Fruit fly (Drosophila melanogaster) ovary, adult (tissue): ENCODE data around the gene CG43246.

ENCODE experiments used
- CG17801 ChIP-seq: fragments of 200-800 bp; optimal IDR thresholded peaks from 2 replicates; lab custom pipeline; 2019; ENCODE audit warnings: missing biosample characterization, mild to moderate bottlenecking, missing genetic modification characterization, moderate library complexity; ENCODE audit not compliant: partially characterized antibody

CG43246 gene

DNA sequence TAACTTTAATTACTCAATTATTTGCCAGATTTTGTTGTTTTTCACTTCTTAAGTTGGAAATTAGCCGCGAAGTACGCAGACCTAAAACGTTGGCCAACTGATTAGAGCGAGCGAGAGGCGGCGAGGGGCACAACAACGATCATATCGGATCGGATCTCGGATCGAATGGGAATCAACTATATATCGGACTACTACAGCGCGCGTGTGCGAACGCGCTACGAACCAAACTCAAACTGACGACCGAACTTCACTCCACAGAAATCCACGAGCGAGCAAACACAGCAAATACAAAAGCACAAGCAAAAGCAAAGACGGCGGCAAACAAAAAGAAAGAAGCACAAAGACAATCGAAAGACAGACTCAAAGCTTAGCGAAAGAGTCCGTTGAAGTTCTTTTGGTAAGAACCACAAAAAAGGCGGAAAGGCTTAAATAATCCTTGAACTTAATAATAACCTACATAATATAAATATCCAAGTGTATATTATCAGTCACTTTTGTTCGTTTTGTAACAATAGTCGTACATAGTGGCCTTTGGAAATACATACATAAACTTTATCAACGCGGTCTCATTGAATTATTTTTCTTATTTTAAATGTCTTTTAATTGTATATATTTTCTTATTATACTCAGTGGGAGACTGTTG lies at the start of gene CG43246, which contains the start of gene bbg:
Gene CG43246, plus strand, starts transcription at position 593 of the 643 bp plus-strand sequence.
Gene bbg, minus strand, starts transcription at position 235 of the 643 bp plus-strand sequence.
- TF ChIP-seq CG17801 (GFP tag; lab: Kevin White, UChicago) = no peak

DNA sequence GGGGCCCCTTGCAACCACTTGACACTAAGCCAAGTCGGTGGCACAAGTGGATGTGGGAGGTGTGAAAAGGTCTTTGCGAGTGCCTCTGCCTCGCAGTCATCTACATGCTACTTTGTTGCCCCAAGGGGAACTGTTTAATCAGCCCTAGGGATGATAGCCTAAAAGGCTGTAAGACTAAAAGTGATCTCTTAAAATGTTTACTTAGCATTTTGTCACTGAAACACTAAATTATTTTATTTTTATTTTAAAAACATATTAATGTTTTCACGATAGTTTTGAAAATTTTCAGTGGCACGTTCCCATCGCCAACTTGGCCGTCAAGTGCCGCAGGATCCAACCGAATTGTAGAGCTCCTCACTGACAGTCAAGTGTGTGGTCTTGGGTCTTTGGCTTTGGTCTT lies 39.0 kb upstream of the CG43246 start:
- no peak for TF ChIP-seq CG17801 (GFP tag; lab: Kevin White, UChicago)

DNA sequence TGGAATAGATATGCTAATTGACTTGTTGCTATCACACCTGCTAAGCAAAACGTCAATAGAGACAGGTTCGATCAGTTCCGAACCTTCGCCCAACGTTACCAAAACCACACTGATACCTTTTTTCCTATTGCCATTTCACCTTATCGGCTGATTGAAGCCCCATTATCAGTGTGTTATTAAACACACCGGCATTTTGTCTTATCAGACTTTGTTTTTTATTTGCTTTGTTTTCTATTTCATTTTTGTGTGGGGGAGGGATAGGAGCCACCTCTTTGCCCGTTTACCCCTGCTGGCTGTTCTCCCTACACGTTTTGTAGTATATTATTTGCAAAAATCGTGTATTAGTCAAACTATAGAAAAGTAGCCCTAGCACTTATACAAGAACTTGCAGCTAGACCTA lies 26.5 kb upstream of the CG43246 start:
- TF ChIP-seq CG17801 (GFP tag; lab: Kevin White, UChicago) = no peak

DNA sequence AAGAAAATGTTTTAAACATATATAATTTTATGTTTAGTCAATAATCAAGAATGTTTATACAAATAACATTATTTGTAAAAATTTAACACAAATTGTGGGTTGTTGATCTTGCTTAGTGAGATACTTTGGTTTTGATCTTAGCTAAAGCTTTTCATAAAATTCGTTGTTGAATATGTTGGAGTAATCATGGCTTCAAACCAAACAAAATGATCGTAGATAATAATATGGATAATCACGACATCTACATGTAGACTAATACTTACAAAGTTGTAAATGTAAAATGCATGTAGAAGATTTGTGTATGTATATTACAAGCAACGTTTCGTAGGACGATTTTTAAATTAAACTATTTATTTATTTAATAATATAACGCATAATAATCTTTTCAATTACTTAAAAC lies 23.1 kb upstream of the CG43246 start:
- no peak for TF ChIP-seq CG17801 (GFP tag; lab: Kevin White, UChicago)

DNA sequence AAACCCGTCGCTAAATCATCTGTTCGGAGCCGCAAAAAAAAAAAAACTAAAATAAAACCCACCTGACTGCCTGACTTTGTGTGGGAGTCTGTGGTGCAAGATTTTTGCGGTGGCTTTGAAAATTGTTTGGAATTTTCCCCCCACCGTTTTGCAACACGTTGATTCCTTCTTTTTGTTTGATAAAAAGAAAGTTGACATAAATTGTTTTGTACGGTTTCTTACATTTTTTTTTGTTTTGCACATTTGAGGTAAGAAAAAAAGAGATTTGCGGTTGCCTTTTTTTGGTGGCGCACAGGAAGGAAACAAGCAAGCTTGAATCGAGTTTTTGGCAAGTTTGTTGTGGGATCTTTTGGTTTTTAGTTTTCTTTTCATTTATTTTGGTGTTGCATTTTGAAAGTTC lies 20.7 kb upstream of the CG43246 start:
- no peak for TF ChIP-seq CG17801 (GFP tag; lab: Kevin White, UChicago)

DNA sequence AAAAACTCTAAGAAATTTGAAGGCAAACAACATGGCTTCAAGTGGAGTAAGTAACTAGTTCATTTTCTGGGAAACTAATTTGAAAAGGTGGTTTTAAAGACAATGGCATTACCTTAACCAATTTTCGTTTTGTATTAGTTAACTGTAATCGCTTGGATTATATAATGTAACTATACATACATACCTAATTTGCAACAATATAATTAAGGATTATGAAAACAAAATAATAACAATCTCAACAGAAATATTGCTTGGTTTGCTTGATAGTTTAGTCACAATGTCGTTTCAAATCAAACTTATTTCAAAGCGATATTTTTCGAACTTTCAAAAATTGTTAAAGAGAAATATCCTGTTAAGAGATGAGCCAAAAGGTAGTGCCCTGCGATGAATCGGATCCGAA lies 18.9 kb upstream of the CG43246 start, which contains the start of gene CG9592:
Gene CG9592, plus strand, starts transcription at position 301 of the 400 bp plus-strand sequence.
- no peak for TF ChIP-seq CG17801 (GFP tag; lab: Kevin White, UChicago)

DNA sequence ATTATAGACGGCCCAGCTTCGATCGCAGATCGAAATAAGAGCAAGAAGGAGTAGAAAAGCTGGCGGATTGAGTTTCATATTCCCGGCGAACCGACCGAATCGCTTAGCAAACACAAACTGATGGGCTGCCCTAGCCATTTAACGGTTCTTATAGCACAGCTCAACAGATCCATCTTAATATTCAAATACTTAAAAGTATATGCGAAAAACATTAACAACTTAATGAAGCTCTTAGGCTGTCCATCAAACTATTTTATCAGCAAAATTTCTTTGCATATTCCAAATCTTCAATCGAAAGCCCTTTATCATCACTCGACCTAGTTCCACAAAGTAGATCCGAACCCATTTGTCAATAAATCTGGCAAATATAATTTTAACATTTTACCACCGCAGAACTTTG lies 14.8 kb upstream of the CG43246 start, which contains the start of gene CG4613:
Gene CG4613, minus strand, starts transcription at position 101 of the 400 bp plus-strand sequence.
- no peak for TF ChIP-seq CG17801 (GFP tag; lab: Kevin White, UChicago)

DNA sequence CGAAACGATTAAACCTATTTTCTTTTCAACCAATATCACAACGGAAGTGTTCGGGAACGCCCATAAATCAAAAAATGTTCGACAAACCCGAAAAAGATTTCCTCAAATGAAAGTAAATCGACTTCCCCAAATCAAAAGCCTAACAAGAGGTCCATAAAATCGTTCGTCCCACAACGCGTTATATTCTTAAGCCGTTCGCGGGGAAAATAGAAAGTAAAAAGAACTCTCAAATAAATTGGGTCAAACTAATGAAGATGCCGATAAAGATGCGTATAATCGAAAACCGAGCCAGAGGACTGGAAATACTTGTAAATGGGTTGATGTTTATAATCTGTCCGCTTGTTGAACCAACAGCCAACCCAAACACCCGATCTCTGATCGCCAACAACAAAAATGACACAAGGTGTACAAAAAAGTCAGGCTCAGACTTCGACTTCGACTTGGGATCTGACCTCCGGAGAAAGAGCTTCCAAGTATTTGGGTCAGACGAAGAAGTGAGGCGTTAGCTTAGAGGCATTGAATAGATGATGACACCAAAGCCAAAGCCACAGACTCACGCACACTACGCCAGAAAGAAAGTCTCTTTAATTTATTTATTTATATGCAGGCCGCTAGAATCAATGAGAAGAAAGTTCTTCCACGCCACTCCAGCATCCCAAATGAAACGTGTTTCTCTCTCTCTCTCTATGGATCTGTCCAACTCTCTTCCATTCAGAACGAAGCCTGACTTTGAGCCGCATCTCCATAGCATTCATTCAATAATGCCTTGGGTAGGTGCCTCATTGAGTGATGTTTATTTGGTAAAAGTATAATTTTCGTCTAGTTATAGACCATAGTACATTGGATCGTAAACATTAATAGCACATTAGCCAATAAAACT lies 13.7 kb upstream of the CG43246 start:
- no peak for TF ChIP-seq CG17801 (GFP tag; lab: Kevin White, UChicago)

DNA sequence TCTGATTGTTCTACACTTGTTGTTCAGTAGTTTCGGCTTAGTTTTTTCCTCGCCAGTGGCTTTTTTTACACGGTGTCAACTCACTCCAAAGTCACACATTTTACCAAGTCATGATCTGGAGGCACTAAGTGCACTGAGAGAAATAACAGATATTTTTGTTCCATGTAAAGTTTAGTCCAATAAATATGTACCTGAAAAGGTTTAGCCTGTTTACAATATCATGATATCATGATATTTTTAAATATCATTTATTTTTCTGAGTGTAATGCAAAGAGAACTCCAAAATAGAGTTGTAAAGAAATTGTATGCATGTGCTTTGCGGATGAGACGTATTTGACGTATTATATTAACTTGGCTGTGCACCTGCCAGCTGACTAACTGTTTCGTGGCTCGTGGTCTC lies 4.6 kb upstream of the CG43246 start:
- no peak for TF ChIP-seq CG17801 (GFP tag; lab: Kevin White, UChicago)

- no peak for TF ChIP-seq CG17801 (GFP tag; lab: Kevin White, UChicago)
These were observed 3.3 kb upstream of the CG43246 start for dm6 chr3L:14533110-14533509.

DNA sequence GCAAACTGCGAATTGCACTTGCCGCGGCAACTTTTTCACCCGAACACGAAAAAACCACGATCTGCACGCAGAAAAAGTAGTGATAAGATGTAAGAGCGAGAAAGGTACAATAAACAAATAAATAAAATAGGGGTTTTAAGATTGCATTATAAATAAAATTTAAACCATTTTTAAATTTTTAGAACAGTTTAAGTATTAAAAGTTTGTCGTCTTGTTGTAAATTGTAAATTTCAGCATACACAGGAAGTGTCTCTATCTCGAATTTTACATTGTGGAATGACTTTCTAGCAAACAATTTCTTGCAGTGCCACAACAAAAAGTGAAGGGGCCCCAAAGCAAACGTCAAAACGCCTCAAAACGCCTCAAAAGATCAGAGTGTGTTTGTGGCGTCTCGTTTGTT lies 1.8 kb upstream of the CG43246 start:
- TF ChIP-seq CG17801 (GFP tag; lab: Kevin White, UChicago) = no peak

DNA sequence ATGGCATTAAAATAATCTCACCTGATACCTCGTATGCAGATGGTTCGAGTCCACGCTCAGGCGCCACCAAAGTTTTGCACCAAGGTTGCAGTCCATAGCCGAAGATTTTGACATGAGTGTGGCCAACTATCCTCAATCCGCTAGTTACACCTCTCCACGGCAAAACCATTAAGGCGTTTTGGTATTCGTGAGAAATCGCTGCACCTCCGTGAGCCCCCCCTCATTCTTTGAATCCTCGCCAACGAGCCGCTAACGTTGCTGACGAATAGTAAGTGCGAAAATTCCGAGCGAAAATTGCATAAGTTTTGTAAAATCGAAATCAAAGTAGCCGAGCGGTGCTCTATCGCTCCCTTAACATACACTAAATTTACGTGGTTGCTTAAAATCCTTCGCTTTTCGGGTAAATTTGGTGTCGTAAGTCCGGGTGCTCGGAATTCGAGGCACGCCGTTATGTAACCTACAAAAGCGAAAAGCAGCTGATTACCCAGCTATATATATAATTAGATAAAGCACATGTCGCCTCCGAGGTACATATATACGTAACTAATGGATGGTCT lies 1.1 kb downstream of the CG43246 start, which contains the start of gene Mpcp2:
Gene Mpcp2, plus strand, starts transcription at position 217 of the 557 bp plus-strand sequence.
- TF ChIP-seq CG17801 (GFP tag; lab: Kevin White, UChicago) = peak; percentile 65

dm6 chr3L:14543971-14544655 lies 7.7 kb downstream of the CG43246 start:
- no peak for TF ChIP-seq CG17801 (GFP tag; lab: Kevin White, UChicago)
